Fruit fly (Drosophila melanogaster) whole organism, prepupa: ENCODE data around the gene CG31221.

Experiments used
- Blimp-1 ChIP-seq: fragments of 200-800 bp; sonication (Bioruptor generic); optimal IDR thresholded peaks from 3 replicates; lab custom pipeline; 2017; ENCODE audit warnings: missing biosample characterization, missing genetic modification characterization, mild to moderate bottlenecking, moderate library complexity, missing genetic modification reagents
- CG15336 ChIP-seq: fragments of 200-800 bp; sonication (Bioruptor generic); IDR thresholded peaks from 2 replicates; pipeline ENCODE4 v1.3.6; 2022; ENCODE audit warnings: missing biosample characterization, missing genetic modification characterization
- CG16779 ChIP-seq: fragments of 200-800 bp; sonication (Bioruptor generic); optimal IDR thresholded peaks from 3 replicates; lab custom pipeline; 2017; ENCODE audit warnings: missing biosample characterization, mild to moderate bottlenecking, missing genetic modification characterization
- CG3032 ChIP-seq: fragments of 200-800 bp; optimal IDR thresholded peaks from 2 replicates; lab custom pipeline; 2019; ENCODE audit warnings: missing biosample characterization, mild to moderate bottlenecking, missing genetic modification characterization, moderate library complexity
- Ets96B ChIP-seq: fragments of 200-800 bp; optimal IDR thresholded peaks from 2 replicates; lab custom pipeline; 2019; ENCODE audit warnings: missing biosample characterization, mild to moderate bottlenecking, missing genetic modification characterization, moderate library complexity
- Smox ChIP-seq: fragments of 200-800 bp; sonication (Bioruptor generic); optimal IDR thresholded peaks from 3 replicates; lab custom pipeline; 2016; ENCODE audit warnings: missing biosample characterization, missing genetic modification characterization
- fd85E ChIP-seq: fragments of 200-800 bp; sonication (Bioruptor generic); optimal IDR thresholded peaks from 3 replicates; lab custom pipeline; 2016; ENCODE audit warnings: missing biosample characterization, missing genetic modification characterization
- ss ChIP-seq, 2 experiments: fragments of 200-800 bp; sonication (Bioruptor generic); optimal IDR thresholded peaks; 2 replicates in 1 of 2; 3 replicates in 1 of 2; lab custom pipeline; 2017 to 2018; ENCODE audit warnings: mild to moderate bottlenecking in 2 of 2, missing biosample characterization in 2 of 2, missing genetic modification characterization in 2 of 2, moderate library complexity in 1 of 2

DNA sequence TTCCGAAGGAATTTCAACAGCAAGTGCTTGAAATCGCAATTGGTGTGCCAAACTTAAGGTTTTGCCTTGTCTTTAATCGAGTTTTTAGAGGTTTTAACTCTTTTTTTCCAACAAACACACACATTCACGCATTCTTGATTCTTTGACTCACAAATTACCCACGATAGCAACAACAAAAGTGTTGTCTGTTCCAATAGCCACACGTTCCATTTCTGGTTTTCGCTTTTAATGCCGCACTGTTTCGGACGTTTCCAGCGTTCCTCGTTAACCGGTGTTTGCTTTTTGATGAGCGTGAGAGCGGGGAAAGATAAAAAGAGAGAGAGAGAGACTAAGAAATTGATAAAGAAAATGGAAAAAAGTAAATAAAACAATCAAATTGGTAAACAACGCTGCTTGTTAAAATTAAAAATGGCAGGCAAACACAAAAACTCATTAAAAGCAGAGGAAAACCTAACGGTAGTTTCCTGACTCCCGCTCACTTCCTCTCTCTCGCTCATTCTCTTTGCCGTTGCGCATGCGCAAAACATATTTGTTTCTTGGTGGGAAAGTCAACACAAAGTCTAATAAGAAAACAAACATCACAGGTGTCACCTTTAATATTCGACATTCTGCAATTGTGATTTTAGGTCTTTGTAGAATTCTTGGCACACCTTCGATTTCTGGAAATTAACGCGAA is 51.5 kb downstream of the CG31221 start:
- no peak for TF ChIP-seq Ets96B (tag; lab: Kevin White, UChicago)
- TF ChIP-seq fd85E (GFP tag; lab: Kevin White, UChicago) = no peak
- no peak for TF ChIP-seq CG3032 (tag; lab: Kevin White, UChicago)
- no peak for TF ChIP-seq Blimp-1
- TF ChIP-seq Smox (GFP tag; lab: Kevin White, UChicago) = no peak
- TF ChIP-seq CG16779 (tag; lab: Kevin White, UChicago) = no peak
- no peak for TF ChIP-seq CG15336 (GFP tag; lab: Robert Waterston, UW)
- TF ChIP-seq ss (GFP tag; optimal IDR thresholded peaks at IDR 0.05; lab: Kevin White, UChicago) = no peak
